Fruit fly (Drosophila melanogaster): ENCODE measurements around the gene Eogt.
A peak's percentile ranks its signal among the peaks of the same experiment; 100 is the strongest.

Eogt gene

DNA sequence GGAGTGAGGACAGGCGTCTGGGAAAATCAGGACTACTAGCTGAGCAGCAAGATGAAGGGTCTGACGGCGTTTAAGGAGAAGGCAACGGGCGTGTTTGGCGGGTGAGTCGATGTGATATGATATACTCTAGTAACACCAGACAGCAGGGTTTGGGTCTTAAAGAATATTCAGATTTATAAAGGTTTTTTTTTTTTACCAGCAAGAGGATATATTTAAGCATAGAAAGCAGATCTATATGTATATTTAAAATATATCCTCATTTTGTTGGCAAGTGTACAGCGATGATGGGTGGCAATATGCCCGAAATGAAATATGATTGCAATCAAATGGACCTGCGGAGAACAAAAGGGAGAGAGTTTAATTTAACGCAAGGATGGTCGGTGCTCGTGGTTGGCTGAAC, 21.3 kb downstream of the Eogt start (continued):
- TF ChIP-seq zen (tag; optimal IDR thresholded peaks at IDR 0.05) (no peak), kni (GFP tag; optimal IDR thresholded peaks at IDR 0.05) (no peak), ttk (GFP tag; IDR thresholded peaks at IDR 0.05) (peak; percentile 35; the same call in 1 of the 2 replicates), CG13424 (tag; optimal IDR thresholded peaks at IDR 0.05) (peak; percentile 27), CG12744 (GFP tag; optimal IDR thresholded peaks at IDR 0.05) (no peak), CG7928 (GFP tag; optimal IDR thresholded peaks at IDR 0.05) (no peak), Hr39 (optimal IDR thresholded peaks at IDR 0.05) (no peak), Adf1 (GFP tag; IDR thresholded peaks at IDR 0.05) (no peak), CG32772 (GFP tag; IDR thresholded peaks at IDR 0.05) (0 out of 2 replicates have a peak, but pooled peaks have one; percentile 28), Hmr (GFP tag; optimal IDR thresholded peaks at IDR 0.05) (peak; percentile 8), cas (GFP tag; IDR thresholded peaks at IDR 0.05) (no peak), ind (GFP tag; optimal IDR thresholded peaks at IDR 0.05) (peak; percentile 15), dm (GFP tag; optimal IDR thresholded peaks at IDR 0.05) (no peak), dimm (GFP tag; IDR thresholded peaks at IDR 0.05) (no peak), Rfx (GFP tag; IDR thresholded peaks at IDR 0.05) (peak; percentile 35; the same call in 1 of the 2 replicates), Optix (GFP tag; IDR thresholded peaks at IDR 0.05) (no peak), CG8924 (tag; optimal IDR thresholded peaks at IDR 0.05) (no peak), Awh (GFP tag; IDR thresholded peaks at IDR 0.05) (peak; percentile 45; the same call in 1 of the 2 replicates), HLH3B (GFP tag; IDR thresholded peaks at IDR 0.05) (0 out of 2 replicates have a peak, but pooled peaks have one; percentile 25), lov (optimal IDR thresholded peaks at IDR 0.05) (no peak), lov (GFP tag; IDR thresholded peaks at IDR 0.05) (peak; percentile 57; the same call in 1 of the 3 replicates), CG8944 (GFP tag; optimal IDR thresholded peaks at IDR 0.05) (no peak), prd (optimal IDR thresholded peaks at IDR 0.05) (no peak), prd (GFP tag; IDR thresholded peaks at IDR 0.05) (no peak), ERR (GFP tag; optimal IDR thresholded peaks at IDR 0.05) (no peak), Lhr (GFP tag; optimal IDR thresholded peaks at IDR 0.05) (no peak), ase (GFP tag; IDR thresholded peaks at IDR 0.05) (no peak), CG14050 (GFP tag; IDR thresholded peaks at IDR 0.05) (no peak), pan (optimal IDR thresholded peaks at IDR 0.05) (no peak), pan (GFP tag; optimal IDR thresholded peaks at IDR 0.05 in 1 of 2, IDR thresholded peaks at IDR 0.05 in 1 of 2) (peak in 1 of 2 experiments; percentile 42), CG9797 (GFP tag; optimal IDR thresholded peaks at IDR 0.05) (no peak), Sox102F (GFP tag; optimal IDR thresholded peaks at IDR 0.05) (peak; percentile 31), CG17568 (GFP tag; optimal IDR thresholded peaks at IDR 0.05) (no peak), oc (tag; optimal IDR thresholded peaks at IDR 0.05) (no peak), Bdp1 (GFP tag; optimal IDR thresholded peaks at IDR 0.05) (no peak), exex (tag; optimal IDR thresholded peaks at IDR 0.05) (no peak), CG14667 (GFP tag; IDR thresholded peaks at IDR 0.05) (0 out of 2 replicates have a peak, but pooled peaks have one; percentile 20), Fer2 (tag; optimal IDR thresholded peaks at IDR 0.05) (no peak), CG15514 (GFP tag; optimal IDR thresholded peaks at IDR 0.05) (no peak), CG18599 (GFP tag; optimal IDR thresholded peaks at IDR 0.05) (peak; percentile 60), CG7745 (tag; optimal IDR thresholded peaks at IDR 0.05) (no peak), sens (GFP tag) (peak; percentile 72), CG8359 (GFP tag; optimal IDR thresholded peaks at IDR 0.05; ENCODE audit: borderline replicate concordance) (no peak), CG6791 (GFP tag; IDR thresholded peaks at IDR 0.05; ENCODE audit: partially characterized antibody) (no peak), CG14965 (GFP tag; optimal IDR thresholded peaks at IDR 0.05; ENCODE audit: borderline replicate concordance) (no peak), lab (GFP tag; optimal IDR thresholded peaks at IDR 0.05) (peak; percentile 36), toy (GFP tag; IDR thresholded peaks at IDR 0.05) (no peak), CG17359 (tag; optimal IDR thresholded peaks at IDR 0.05) (peak; percentile 36), PHDP (tag; optimal IDR thresholded peaks at IDR 0.05) (no peak), otp (GFP tag; IDR thresholded peaks at IDR 0.05) (0 out of 3 replicates have a peak, but pooled peaks have one; percentile 31), Xrp1 (GFP tag; IDR thresholded peaks at IDR 0.05) (no peak), odd (GFP tag; optimal IDR thresholded peaks at IDR 0.05) (no peak)

All from whole organism, embryonic.